Fruit fly (Drosophila melanogaster) whole organism, embryonic: ENCODE results near the gene upSET.

ENCODE experiments used
- BEAF-32 ChIP-seq: fragments of 200-800 bp; sonication (Bioruptor generic); optimal IDR thresholded peaks from 3 replicates; lab custom pipeline; 2017; ENCODE audit warnings: missing biosample characterization, missing genetic modification characterization, mild to moderate bottlenecking, moderate library complexity, missing genetic modification reagents
- CG1024 ChIP-seq: fragments of 200-800 bp; sonication (Bioruptor generic); IDR thresholded peaks from 2 replicates; pipeline ENCODE4 v1.3.6; 2022; ENCODE audit warnings: missing biosample characterization, missing genetic modification characterization
- CG10431 ChIP-seq: fragments of 200-800 bp; sonication (Bioruptor generic); optimal IDR thresholded peaks from 3 replicates; lab custom pipeline; 2018; ENCODE audit warnings: missing biosample characterization, mild to moderate bottlenecking, missing genetic modification characterization
- CG11085 ChIP-seq: fragments of 200-800 bp; sonication (Bioruptor generic); IDR thresholded peaks from 2 replicates; pipeline ENCODE4 v1.3.6; 2022; ENCODE audit warnings: missing biosample characterization, missing genetic modification characterization
- CG11695 ChIP-seq: fragments of 200-800 bp; sonication (Bioruptor generic); IDR thresholded peaks from 3 replicates; pipeline ENCODE4 v1.3.6; 2022; ENCODE audit warnings: missing biosample characterization, missing genetic modification characterization
- CG11723 ChIP-seq: fragments of 200-800 bp; sonication (Bioruptor generic); optimal IDR thresholded peaks from 2 replicates; lab custom pipeline; 2017; ENCODE audit warnings: missing biosample characterization, mild to moderate bottlenecking, missing genetic modification characterization
- CG14050 ChIP-seq: fragments of 200-800 bp; sonication (Bioruptor generic); IDR thresholded peaks from 3 replicates; pipeline ENCODE4 v1.3.6; 2022; ENCODE audit warnings: missing biosample characterization, missing genetic modification characterization
- CG14441 ChIP-seq: fragments of 200-800 bp; sonication (Bioruptor generic); IDR thresholded peaks from 2 replicates; pipeline ENCODE4 v1.3.6; 2022; ENCODE audit warnings: missing biosample characterization, missing genetic modification characterization
- CG17568 ChIP-seq: fragments of 200-800 bp; sonication (Bioruptor generic); optimal IDR thresholded peaks from 2 replicates; lab custom pipeline; 2018; ENCODE audit warnings: missing biosample characterization, mild to moderate bottlenecking, missing genetic modification characterization, moderate library complexity
- CG2129 ChIP-seq: fragments of 200-800 bp; sonication (Bioruptor generic); IDR thresholded peaks from 2 replicates; pipeline ENCODE4 v1.3.6; 2022; ENCODE audit warnings: missing biosample characterization, missing genetic modification characterization; ENCODE audit not compliant: partially characterized antibody
- CG2712 ChIP-seq: fragments of 200-800 bp; optimal IDR thresholded peaks from 3 replicates; lab custom pipeline; 2019; ENCODE audit warnings: missing biosample characterization, mild to moderate bottlenecking, missing genetic modification characterization, moderate library complexity
- CG31441 ChIP-seq: fragments of 200-800 bp; sonication (Bioruptor generic); IDR thresholded peaks from 2 replicates; pipeline ENCODE4 v1.3.6; 2022; ENCODE audit warnings: missing biosample characterization, missing genetic modification characterization
- CG32772 ChIP-seq: fragments of 200-800 bp; sonication (Bioruptor generic); IDR thresholded peaks from 2 replicates; pipeline ENCODE4 v1.3.6; 2022; ENCODE audit warnings: missing biosample characterization, missing genetic modification characterization
- CG3847 ChIP-seq: fragments of 200-800 bp; sonication (Bioruptor generic); IDR thresholded peaks from 2 replicates; pipeline ENCODE4 v1.3.6; 2022; ENCODE audit warnings: missing biosample characterization, missing genetic modification characterization
- CG4617 ChIP-seq: fragments of 200-800 bp; sonication (Bioruptor generic); optimal IDR thresholded peaks from 3 replicates; lab custom pipeline; 2016; ENCODE audit warnings: missing biosample characterization, missing genetic modification characterization, borderline replicate concordance
- CG4820 ChIP-seq: fragments of 200-800 bp; sonication (Bioruptor generic); optimal IDR thresholded peaks from 3 replicates; lab custom pipeline; 2016; ENCODE audit warnings: missing biosample characterization, missing genetic modification characterization
- CG8944 ChIP-seq: fragments of 200-800 bp; sonication (Bioruptor generic); optimal IDR thresholded peaks from 3 replicates; lab custom pipeline; 2016; ENCODE audit warnings: missing biosample characterization, missing genetic modification characterization
- CG9215 ChIP-seq: fragments of 200-800 bp; sonication (Bioruptor generic); IDR thresholded peaks from 2 replicates; pipeline ENCODE4 v1.3.6; 2022; ENCODE audit warnings: missing biosample characterization, missing genetic modification characterization
- CTCF ChIP-seq: fragments of 200-800 bp; sonication (Bioruptor generic); optimal IDR thresholded peaks from 2 replicates; lab custom pipeline; 2017; ENCODE audit warnings: missing biosample characterization, mild to moderate bottlenecking, missing genetic modification characterization, moderate library complexity
- CrebB ChIP-seq: fragments of 200-800 bp; sonication (Bioruptor generic); optimal IDR thresholded peaks from 3 replicates; lab custom pipeline; 2018; ENCODE audit warnings: missing biosample characterization, mild to moderate bottlenecking, missing genetic modification characterization
- Dbx ChIP-seq: fragments of 200-800 bp; sonication (Bioruptor generic); IDR thresholded peaks from 3 replicates; pipeline ENCODE4 v1.3.6; 2022; ENCODE audit warnings: missing biosample characterization, missing genetic modification characterization
- Dek ChIP-seq: fragments of 200-800 bp; sonication (Bioruptor generic); optimal IDR thresholded peaks from 3 replicates; lab custom pipeline; 2019; ENCODE audit warnings: missing biosample characterization, mild to moderate bottlenecking, missing genetic modification characterization, moderate library complexity
- Doc2 ChIP-seq: fragments of 200-800 bp; sonication (Bioruptor generic); IDR thresholded peaks from 2 replicates; pipeline ENCODE4 v1.3.6; 2022; ENCODE audit warnings: missing biosample characterization, missing genetic modification characterization
- Dp ChIP-seq: fragments of 200-800 bp; sonication (Bioruptor generic); optimal IDR thresholded peaks from 2 replicates; lab custom pipeline; 2018; ENCODE audit warnings: missing biosample characterization, mild to moderate bottlenecking, missing genetic modification characterization, moderate library complexity
- Dref ChIP-seq: fragments of 200-800 bp; sonication (Bioruptor generic); IDR thresholded peaks from 2 replicates; pipeline ENCODE4 v1.3.6; 2022; ENCODE audit warnings: missing biosample characterization, missing genetic modification characterization
- Eip74EF ChIP-seq, 2 experiments: fragments of 200-800 bp in 1 of 2; fragments of >200 bp in 1 of 2; sonication (Bioruptor generic) in 1 of 2; optimal IDR thresholded peaks; 2 replicates each; lab custom pipeline; 2017 to 2019; ENCODE audit warnings: missing biosample characterization in 2 of 2, missing genetic modification characterization in 2 of 2, mild to moderate bottlenecking in 1 of 2, moderate library complexity in 1 of 2
- Elba2 ChIP-seq: fragments of 200-800 bp; sonication (Bioruptor generic); optimal IDR thresholded peaks from 3 replicates; lab custom pipeline; 2016; ENCODE audit warnings: missing biosample characterization, missing genetic modification characterization
- HLH4C ChIP-seq: fragments of 200-800 bp; sonication (Bioruptor generic); IDR thresholded peaks from 3 replicates; pipeline ENCODE4 v1.3.6; 2022; ENCODE audit warnings: missing biosample characterization, missing genetic modification characterization; ENCODE audit not compliant: partially characterized antibody
- Hr78 ChIP-seq, 2 experiments: fragments of 200-800 bp in 1 of 2; fragments of >200 bp in 1 of 2; sonication (Bioruptor generic) in 1 of 2; optimal IDR thresholded peaks; 2 replicates each; lab custom pipeline; 2017 to 2019; ENCODE audit warnings: missing biosample characterization in 2 of 2, missing genetic modification characterization in 2 of 2, mild to moderate bottlenecking in 1 of 2, moderate library complexity in 1 of 2
- Jarid2 ChIP-seq: fragments of 200-800 bp; sonication (Bioruptor generic); optimal IDR thresholded peaks from 3 replicates; lab custom pipeline; 2017; ENCODE audit warnings: mild to moderate bottlenecking, missing biosample characterization, missing genetic modification reagents, missing genetic modification characterization
- Side ChIP-seq: fragments of 200-800 bp; sonication (Bioruptor generic); optimal IDR thresholded peaks from 2 replicates; lab custom pipeline; 2016; ENCODE audit warnings: missing biosample characterization, missing genetic modification characterization
- Sox100B ChIP-seq: fragments of 200-800 bp; sonication (Bioruptor generic); optimal IDR thresholded peaks from 3 replicates; lab custom pipeline; 2018; ENCODE audit warnings: missing biosample characterization, mild to moderate bottlenecking, missing genetic modification characterization
- Vsx1 ChIP-seq: fragments of 200-800 bp; sonication (Bioruptor generic); optimal IDR thresholded peaks from 2 replicates; lab custom pipeline; 2017; ENCODE audit warnings: missing biosample characterization, mild to moderate bottlenecking, missing genetic modification characterization, missing genetic modification reagents
- bab2 ChIP-seq: fragments of 200-800 bp; sonication (Bioruptor generic); optimal IDR thresholded peaks from 2 replicates; lab custom pipeline; 2016; ENCODE audit warnings: missing biosample characterization, missing genetic modification characterization
- ci ChIP-seq: fragments of 200-800 bp; sonication (Bioruptor generic); IDR thresholded peaks from 3 replicates; pipeline ENCODE4 v1.3.6; 2022; ENCODE audit warnings: missing biosample characterization, missing genetic modification characterization
- hkb ChIP-seq, 2 experiments: fragments of 200-800 bp in 1 of 2; fragments of >200 bp in 1 of 2; sonication (Bioruptor generic) in 1 of 2; IDR thresholded peaks in 1 of 2; optimal IDR thresholded peaks in 1 of 2; 2 replicates each; pipeline versions ENCODE4 v1.3.6 to Lab custom; 2017 to 2022; ENCODE audit warnings: missing biosample characterization in 1 of 2, missing genetic modification characterization in 1 of 2
- jumu ChIP-seq: fragments of 200-800 bp; sonication (Bioruptor generic); optimal IDR thresholded peaks from 3 replicates; lab custom pipeline; 2016; ENCODE audit warnings: missing biosample characterization, missing genetic modification characterization
- kay ChIP-seq: fragments of 200-800 bp; sonication (Bioruptor generic); optimal IDR thresholded peaks from 2 replicates; lab custom pipeline; 2016; ENCODE audit warnings: missing biosample characterization, missing genetic modification characterization
- p53 ChIP-seq: fragments of 200-800 bp; sonication (Bioruptor generic); optimal IDR thresholded peaks from 2 replicates; lab custom pipeline; 2016; ENCODE audit warnings: missing biosample characterization, missing genetic modification characterization
- pb ChIP-seq: fragments of 200-800 bp; sonication (Bioruptor generic); optimal IDR thresholded peaks from 3 replicates; lab custom pipeline; 2016; ENCODE audit warnings: missing biosample characterization, missing genetic modification characterization
- repo ChIP-seq: fragments of 200-800 bp; sonication (Bioruptor generic); optimal IDR thresholded peaks from 2 replicates; lab custom pipeline; 2016; ENCODE audit warnings: missing biosample characterization, missing genetic modification characterization
- run ChIP-seq: fragments of 200-800 bp; sonication (Bioruptor generic); optimal IDR thresholded peaks from 3 replicates; lab custom pipeline; 2018; ENCODE audit warnings: missing biosample characterization, mild to moderate bottlenecking, missing genetic modification characterization
- sens-2 ChIP-seq: fragments of 200-800 bp; sonication (Bioruptor generic); IDR thresholded peaks from 2 replicates; pipeline ENCODE4 v1.3.6; 2022; ENCODE audit warnings: missing biosample characterization, missing genetic modification characterization
- sna ChIP-seq: fragments of 200-800 bp; sonication (Bioruptor generic); IDR thresholded peaks from 2 replicates; pipeline ENCODE4 v1.3.6; 2022; ENCODE audit warnings: missing biosample characterization, missing genetic modification characterization; ENCODE audit not compliant: partially characterized antibody
- trem ChIP-seq: fragments of 200-800 bp; optimal IDR thresholded peaks from 3 replicates; lab custom pipeline; 2019; ENCODE audit warnings: missing biosample characterization, mild to moderate bottlenecking, missing genetic modification characterization, moderate library complexity
- tx ChIP-seq: fragments of 200-800 bp; sonication (Bioruptor generic); optimal IDR thresholded peaks from 2 replicates; lab custom pipeline; 2016; ENCODE audit warnings: missing biosample characterization, missing genetic modification characterization

upSET gene

dm6 chr3L:13957789-13958188 is 44.1 kb upstream of the upSET start:
- TF ChIP-seq hkb (optimal IDR thresholded peaks at IDR 0.05; lab: Kevin White, UChicago) (peak; percentile 12), hkb (GFP tag; IDR thresholded peaks at IDR 0.05; lab: Robert Waterston, UW) (no peak), Eip74EF (GFP tag; optimal IDR thresholded peaks at IDR 0.05; lab: Kevin White, UChicago) (no peak)

dm6 chr3L:13964635-13965501 is 37.1 kb upstream of the upSET start, which contains the start of the genes Meics, Nxf3 and ssp2:
Gene Meics (minus strand): TSS chr3L:13964702.
Gene Nxf3 (plus strand): TSS chr3L:13965203.
Gene ssp2 (plus strand): TSS chr3L:13965203.
- peak; percentile 6 for TF ChIP-seq bab2 (GFP tag; lab: Kevin White, UChicago)
- no peak for TF ChIP-seq CG11085
- no peak for TF ChIP-seq Doc2
- TF ChIP-seq CG8944 (GFP tag; lab: Kevin White, UChicago) = peak; percentile 20
- no peak for TF ChIP-seq CrebB (tag; lab: Kevin White, UChicago)
- TF ChIP-seq CG11723 (GFP tag; lab: Kevin White, UChicago) = no peak
- no peak for TF ChIP-seq CG17568 (GFP tag; lab: Kevin White, UChicago)
- 0 out of 3 replicates have a peak, but pooled peaks have one; percentile 21 for TF ChIP-seq Dbx (GFP tag; lab: Robert Waterston, UW)
- TF ChIP-seq Dek = peak; percentile 26
- TF ChIP-seq Vsx1 = no peak
- TF ChIP-seq CG10431 (GFP tag; lab: Kevin White, UChicago) = no peak
- peak; percentile 16 for TF ChIP-seq kay (GFP tag; lab: Kevin White, UChicago)
- TF ChIP-seq CG3847 (GFP tag; lab: Robert Waterston, UW) = peak; percentile 45
- 0 out of 3 replicates have a peak, but pooled peaks have one; percentile 45 for TF ChIP-seq ci (GFP tag; lab: Robert Waterston, UW)
- TF ChIP-seq Hr78 (GFP tag; optimal IDR thresholded peaks at IDR 0.05; lab: Kevin White, UChicago) = peak in 1 of 2 experiments; percentile 46
- TF ChIP-seq CG1024 (GFP tag; lab: Robert Waterston, UW) = no peak
- peak; percentile 86; the same call in 1 of the 2 replicates for TF ChIP-seq CG31441 (GFP tag; lab: Robert Waterston, UW)
- TF ChIP-seq sens-2 (GFP tag; lab: Robert Waterston, UW) = no peak
- TF ChIP-seq CG14441 (GFP tag; lab: Robert Waterston, UW) = peak; percentile 31; the same call in 1 of the 2 replicates
- peak; percentile 85 for TF ChIP-seq BEAF-32
- peak; percentile 29 for TF ChIP-seq jumu
- no peak for TF ChIP-seq Elba2
- peak; percentile 65 for TF ChIP-seq Dref (GFP tag; lab: Robert Waterston, UW)
- TF ChIP-seq CG9215 (GFP tag; lab: Robert Waterston, UW) = peak; percentile 43; the same call in 1 of the 2 replicates
- peak; percentile 31; the same call in 1 of the 2 replicates for TF ChIP-seq CG2129 (GFP tag; lab: Robert Waterston, UW)
- no peak for TF ChIP-seq Sox100B
- TF ChIP-seq tx (GFP tag; lab: Kevin White, UChicago) = no peak
- TF ChIP-seq CTCF (GFP tag; lab: Kevin White, UChicago) = no peak
- TF ChIP-seq hkb (optimal IDR thresholded peaks at IDR 0.05; lab: Kevin White, UChicago) = no peak
- TF ChIP-seq hkb (GFP tag; IDR thresholded peaks at IDR 0.05; lab: Robert Waterston, UW) = no peak
- TF ChIP-seq sna (GFP tag; lab: Robert Waterston, UW) = no peak
- no peak for TF ChIP-seq CG11695 (GFP tag; lab: Robert Waterston, UW)
- peak; percentile 47; the same call in 1 of the 3 replicates for TF ChIP-seq HLH4C (GFP tag; lab: Robert Waterston, UW)
- TF ChIP-seq repo (GFP tag; lab: Kevin White, UChicago) = no peak
- TF ChIP-seq run (tag; lab: Kevin White, UChicago) = no peak
- TF ChIP-seq CG14050 (GFP tag; lab: Robert Waterston, UW) = no peak
- TF ChIP-seq Side (GFP tag; lab: Kevin White, UChicago) = no peak
- no peak for TF ChIP-seq CG4820 (GFP tag; lab: Kevin White, UChicago)
- TF ChIP-seq CG2712 = peak; percentile 30
- TF ChIP-seq CG4617 = peak; percentile 55
- TF ChIP-seq Dp (GFP tag; lab: Kevin White, UChicago) = peak; percentile 40
- TF ChIP-seq trem (tag; lab: Kevin White, UChicago) = peak; percentile 12
- TF ChIP-seq Jarid2 = peak; percentile 51
- TF ChIP-seq CG32772 (GFP tag; lab: Robert Waterston, UW) = 0 out of 2 replicates have a peak, but pooled peaks have one; percentile 12
- no peak for TF ChIP-seq p53 (GFP tag; lab: Kevin White, UChicago)
- no peak for TF ChIP-seq pb (GFP tag; lab: Kevin White, UChicago)
